Worm (Caenorhabditis elegans) whole organism, L4 larva: ENCODE measurements around the gene vha-18.

Experiments used
- F26F4.8 ChIP-seq: fragments of 200-800 bp; sonication (Bioruptor generic); conservative IDR thresholded peaks from 2 replicates; pipeline ENCODE4 v1.3.6; 2022; ENCODE audit warnings: missing genetic modification characterization, missing compliant biosample characterization
- F44E2.7 ChIP-seq: fragments of 200-800 bp; sonication (Bioruptor generic); IDR thresholded peaks from 2 replicates; pipeline ENCODE4 v2.1.2; 2022; ENCODE audit warnings: missing genetic modification characterization, missing compliant biosample characterization
- Y5F2A.4 ChIP-seq: fragments of 200-800 bp; sonication (Bioruptor generic); optimal IDR thresholded peaks from 2 replicates; lab custom pipeline; 2018; ENCODE audit warnings: mild to moderate bottlenecking, missing genetic modification characterization, missing compliant biosample characterization
- ZK337.2 ChIP-seq: fragments of 200-800 bp; sonication (Bioruptor generic); IDR thresholded peaks from 2 replicates; pipeline ENCODE4 v1.3.6; 2022; ENCODE audit warnings: missing genetic modification reagents, missing genetic modification characterization, missing compliant biosample characterization
- ZK546.5 ChIP-seq, 2 experiments: sonication (generic microtip); optimal IDR thresholded peaks; 2 replicates each; lab custom pipeline; 2017; ENCODE audit warnings: missing biosample characterization in 2 of 2, missing genetic modification characterization in 2 of 2
- aha-1 ChIP-seq: fragments of 150-350 bp; peaks from one replicate; lab custom pipeline; 2014; ENCODE audit warnings: missing biosample characterization, missing genetic modification characterization
- attf-4 ChIP-seq: sonication (generic microtip); optimal IDR thresholded peaks from 3 replicates; lab custom pipeline; 2017; ENCODE audit warnings: missing biosample characterization, missing genetic modification characterization
- ceh-32 ChIP-seq: sonication (generic microtip); optimal IDR thresholded peaks from 2 replicates; lab custom pipeline; 2016; ENCODE audit warnings: mild to moderate bottlenecking, missing genetic modification characterization, missing compliant biosample characterization; ENCODE audit not compliant: poor library complexity
- daf-12 ChIP-seq: fragments of 150-350 bp; optimal IDR thresholded peaks from 2 replicates; lab custom pipeline; 2014; ENCODE audit warnings: missing biosample characterization, missing genetic modification reagents, missing genetic modification characterization
- dmd-8 ChIP-seq: fragments of 200-800 bp; sonication (Bioruptor generic); IDR thresholded peaks from 2 replicates; pipeline ENCODE4 v1.3.6; 2022; ENCODE audit warnings: missing genetic modification characterization, missing compliant biosample characterization
- fkh-10 ChIP-seq: fragments of 150-350 bp; optimal IDR thresholded peaks from 2 replicates; lab custom pipeline; 2014; ENCODE audit warnings: missing biosample characterization, missing genetic modification reagents, missing genetic modification characterization
- gei-8 ChIP-seq: fragments of 200-800 bp; sonication (Bioruptor generic); optimal IDR thresholded peaks from 2 replicates; lab custom pipeline; 2018; ENCODE audit warnings: mild to moderate bottlenecking, missing genetic modification characterization, missing compliant biosample characterization
- lim-7 ChIP-seq: fragments of 200-800 bp; sonication (Bioruptor generic); IDR thresholded peaks from 2 replicates; pipeline ENCODE4 v1.3.6; 2022; ENCODE audit warnings: missing genetic modification characterization, missing compliant biosample characterization
- lin-1 ChIP-seq: fragments of 200-800 bp; sonication (Bioruptor generic); IDR thresholded peaks from 2 replicates; pipeline ENCODE4 v1.3.6; 2022; ENCODE audit warnings: missing genetic modification reagents, missing genetic modification characterization, missing compliant biosample characterization
- lin-29 ChIP-seq: fragments of 200-800 bp; sonication (Bioruptor generic); IDR thresholded peaks from 2 replicates; pipeline ENCODE4 v1.3.6; 2022; ENCODE audit warnings: missing genetic modification reagents, missing genetic modification characterization, missing compliant biosample characterization
- lir-3 ChIP-seq: sonication (generic microtip); optimal IDR thresholded peaks from 2 replicates; lab custom pipeline; 2016; ENCODE audit warnings: mild to moderate bottlenecking, missing genetic modification characterization, missing compliant biosample characterization
- lsy-2 ChIP-seq, 2 experiments: fragments of 150-350 bp in 1 of 2; sonication (generic microtip) in 1 of 2; optimal IDR thresholded peaks; 2 replicates each; lab custom pipeline; 2014 to 2017; ENCODE audit warnings: missing biosample characterization in 2 of 2, missing genetic modification characterization in 2 of 2
- mdt-29 ChIP-seq: fragments of 200-800 bp; sonication (Bioruptor generic); IDR thresholded peaks from 2 replicates; pipeline ENCODE4 v1.3.6; 2022; ENCODE audit warnings: missing genetic modification reagents, missing genetic modification characterization, missing compliant biosample characterization
- mxl-3 ChIP-seq: fragments of 200-800 bp; sonication (Bioruptor generic); optimal IDR thresholded peaks from 2 replicates; lab custom pipeline; 2018; ENCODE audit warnings: mild to moderate bottlenecking, missing genetic modification characterization, missing compliant biosample characterization
- nhr-10 ChIP-seq: fragments of 150-350 bp; optimal IDR thresholded peaks from 2 replicates; lab custom pipeline; 2014; ENCODE audit warnings: missing biosample characterization, missing genetic modification characterization
- nhr-11 ChIP-seq: fragments of 150-350 bp; optimal IDR thresholded peaks from 2 replicates; lab custom pipeline; 2014; ENCODE audit warnings: missing biosample characterization, missing genetic modification characterization
- nhr-25 ChIP-seq: sonication (generic microtip); optimal IDR thresholded peaks from 2 replicates; lab custom pipeline; 2017; ENCODE audit warnings: missing genetic modification characterization, mild to moderate bottlenecking, missing compliant biosample characterization, antibody characterized with exemption, moderate library complexity, borderline replicate concordance; ENCODE audit not compliant: insufficient read depth
- nhr-28 ChIP-seq: fragments of 150-350 bp; optimal IDR thresholded peaks from 2 replicates; lab custom pipeline; 2014; ENCODE audit warnings: missing biosample characterization, missing genetic modification characterization
- nhr-41 ChIP-seq: fragments of 200-800 bp; sonication (Bioruptor generic); IDR thresholded peaks from 2 replicates; pipeline ENCODE4 v1.3.6; 2022; ENCODE audit warnings: missing genetic modification reagents, missing genetic modification characterization, missing compliant biosample characterization
- nhr-42 ChIP-seq: fragments of 200-800 bp; sonication (Bioruptor generic); IDR thresholded peaks from 2 replicates; pipeline ENCODE4 v1.3.6; 2022; ENCODE audit warnings: missing genetic modification characterization, missing compliant biosample characterization
- nhr-77 ChIP-seq: fragments of 150-350 bp; optimal IDR thresholded peaks from 2 replicates; lab custom pipeline; 2014; ENCODE audit warnings: missing biosample characterization, missing genetic modification characterization
- php-3 ChIP-seq: fragments of 200-800 bp; sonication (Bioruptor generic); IDR thresholded peaks from 2 replicates; pipeline ENCODE4 v1.3.6; 2022; ENCODE audit warnings: missing genetic modification reagents, missing genetic modification characterization, missing compliant biosample characterization
- pqm-1 ChIP-seq: sonication (generic microtip); optimal IDR thresholded peaks from 2 replicates; lab custom pipeline; 2017; ENCODE audit warnings: missing biosample characterization, missing genetic modification characterization
- saeg-2 ChIP-seq: fragments of 200-800 bp; sonication (Bioruptor generic); IDR thresholded peaks from 2 replicates; pipeline ENCODE4 v1.3.6; 2022; ENCODE audit warnings: missing genetic modification reagents, missing genetic modification characterization, missing compliant biosample characterization
- sdz-12 ChIP-seq: fragments of 200-800 bp; sonication (Bioruptor generic); optimal IDR thresholded peaks from 2 replicates; lab custom pipeline; 2018; ENCODE audit warnings: mild to moderate bottlenecking, missing genetic modification characterization, missing compliant biosample characterization
- set-16 ChIP-seq: fragments of 200-800 bp; sonication (Bioruptor generic); IDR thresholded peaks from 2 replicates; pipeline ENCODE4 v1.3.6; 2022; ENCODE audit warnings: missing genetic modification reagents, missing genetic modification characterization, missing compliant biosample characterization
- skn-1 ChIP-seq: fragments of 150-350 bp; optimal IDR thresholded peaks from 2 replicates; lab custom pipeline; 2014; ENCODE audit warnings: missing biosample characterization, missing genetic modification characterization
- unc-62 ChIP-seq, 3 experiments: fragments of 150-350 bp in 1 of 3; sonication (generic microtip); optimal IDR thresholded peaks in 2 of 3; peaks in 1 of 3; 1 replicate in 1 of 3; 2 replicates in 2 of 3; lab custom pipeline; 2014 to 2017; ENCODE audit warnings: missing biosample characterization in 3 of 3, missing genetic modification characterization in 3 of 3, missing genetic modification reagents in 3 of 3, missing genotype in 1 of 3
- zfp-3 ChIP-seq: fragments of 200-800 bp; sonication (Bioruptor generic); conservative IDR thresholded peaks from 2 replicates; pipeline ENCODE4 v1.3.6; 2022; ENCODE audit warnings: missing genetic modification reagents, missing genetic modification characterization, missing compliant biosample characterization
- ztf-11 ChIP-seq: fragments of 150-350 bp; optimal IDR thresholded peaks from 2 replicates; lab custom pipeline; 2014; ENCODE audit warnings: missing biosample characterization, missing genetic modification characterization

The vha-18 gene

ce11 chrV:8402392-8402791, 10.9 kb downstream of the vha-18 start, which contains the start of gene F52E1.9 (continued):
- TF ChIP-seq nhr-41 (GFP tag; lab: Robert Waterston, UW): no peak
- no peak for TF ChIP-seq F26F4.8 (GFP tag; lab: Robert Waterston, UW)
- peak; percentile 86 for TF ChIP-seq pqm-1
- TF ChIP-seq gei-8 (GFP tag; lab: Kevin White, UChicago): no peak
- TF ChIP-seq daf-12 (tag; lab: Kevin White, UChicago): no peak
- TF ChIP-seq fkh-10 (GFP tag; lab: Kevin White, UChicago): no peak
- TF ChIP-seq ZK337.2 (GFP tag; lab: Robert Waterston, UW): no peak
- TF ChIP-seq lsy-2 (tag; optimal IDR thresholded peaks at IDR 0.05; lab: Kevin White, UChicago): peak in 1 of 2 experiments; percentile 16
- no peak for TF ChIP-seq ceh-32
- TF ChIP-seq zfp-3 (GFP tag; lab: Robert Waterston, UW): no peak
- no peak for TF ChIP-seq nhr-10
- TF ChIP-seq nhr-25 (tag; lab: Kevin White, UChicago): no peak
- no peak for TF ChIP-seq skn-1
- TF ChIP-seq lim-7: no peak
- TF ChIP-seq mxl-3 (GFP tag; lab: Kevin White, UChicago): no peak
- no peak for TF ChIP-seq ZK546.5 (tag; optimal IDR thresholded peaks at IDR 0.05; lab: Kevin White, UChicago)
- TF ChIP-seq lir-3 (tag; lab: Kevin White, UChicago): no peak
- TF ChIP-seq lin-1 (GFP tag; lab: Robert Waterston, UW): 0 out of 2 replicates have a peak, but pooled peaks have one; percentile 44
- no peak for TF ChIP-seq mdt-29
- no peak for TF ChIP-seq lin-29
- no peak for TF ChIP-seq nhr-11
- TF ChIP-seq Y5F2A.4 (GFP tag; lab: Kevin White, UChicago): no peak
- no peak for TF ChIP-seq nhr-42 (GFP tag; lab: Robert Waterston, UW)

- TF ChIP-seq F44E2.7 (no peak), nhr-28 (tag; lab: Kevin White, UChicago) (peak; percentile 52), php-3 (GFP tag; lab: Robert Waterston, UW) (no peak), unc-62 (GFP tag; optimal IDR thresholded peaks at IDR 0.05 in 1 of 2; lab: Kevin White, UChicago) (peak in 1 of 2 experiments; percentile 45), unc-62 (tag; optimal IDR thresholded peaks at IDR 0.05; lab: Kevin White, UChicago) (no peak), attf-4 (tag; lab: Kevin White, UChicago) (no peak), ZK546.5 (tag; optimal IDR thresholded peaks at IDR 0.05; lab: Kevin White, UChicago) (no peak), ztf-11 (tag; lab: Kevin White, UChicago) (no peak), nhr-42 (GFP tag; lab: Robert Waterston, UW) (no peak), set-16 (GFP tag; lab: Robert Waterston, UW) (no peak)
Measured at ce11 chrV:8401267-8401666, 12.0 kb downstream of the vha-18 start.

ce11 chrV:8400808-8401207, 12.5 kb downstream of the vha-18 start:
- TF ChIP-seq aha-1 (tag; lab: Kevin White, UChicago) (peak; percentile 92), nhr-77 (tag; lab: Kevin White, UChicago) (no peak)

- TF ChIP-seq sdz-12 (GFP tag; lab: Kevin White, UChicago) (no peak), ZK337.2 (GFP tag; lab: Robert Waterston, UW) (no peak), dmd-8 (no peak), ceh-32 (no peak), nhr-41 (GFP tag; lab: Robert Waterston, UW) (no peak), daf-12 (tag; lab: Kevin White, UChicago) (no peak), nhr-42 (GFP tag; lab: Robert Waterston, UW) (no peak), nhr-11 (no peak), mxl-3 (GFP tag; lab: Kevin White, UChicago) (no peak), saeg-2 (GFP tag; lab: Robert Waterston, UW) (no peak)
Measured at ce11 chrV:8394357-8394850, 18.9 kb downstream of the vha-18 start, which contains the start of the genes pho-6 and F52E1.3. Gene pho-6 (minus strand): TSS chrV:8394457. Gene F52E1.3 (plus strand): TSS chrV:8394800.
